Fruit fly (Drosophila melanogaster) whole organism, prepupa: ENCODE data around the gene Atxn7.

Source experiments
- Blimp-1 ChIP-seq: fragments of 200-800 bp; sonication (Bioruptor generic); optimal IDR thresholded peaks from 3 replicates; lab custom pipeline; 2017; ENCODE audit warnings: missing biosample characterization, missing genetic modification characterization, mild to moderate bottlenecking, moderate library complexity, missing genetic modification reagents
- CG10631 ChIP-seq: fragments of 200-800 bp; sonication (Bioruptor generic); optimal IDR thresholded peaks from 2 replicates; lab custom pipeline; 2016; ENCODE audit warnings: missing biosample characterization, missing genetic modification characterization
- CG10669 ChIP-seq: fragments of 200-800 bp; sonication (Bioruptor generic); optimal IDR thresholded peaks from 3 replicates; lab custom pipeline; 2018; ENCODE audit warnings: missing biosample characterization, mild to moderate bottlenecking, missing genetic modification characterization, moderate library complexity
- CG11294 ChIP-seq: fragments of 200-800 bp; sonication (Bioruptor generic); IDR thresholded peaks from 2 replicates; pipeline ENCODE4 v1.3.6; 2022; ENCODE audit warnings: missing biosample characterization, missing genetic modification characterization
- CG11902 ChIP-seq: fragments of 200-800 bp; sonication (Bioruptor generic); optimal IDR thresholded peaks from 3 replicates; lab custom pipeline; 2016; ENCODE audit warnings: missing biosample characterization, missing genetic modification characterization
- CG15336 ChIP-seq: fragments of 200-800 bp; sonication (Bioruptor generic); IDR thresholded peaks from 2 replicates; pipeline ENCODE4 v1.3.6; 2022; ENCODE audit warnings: missing biosample characterization, missing genetic modification characterization
- CG16779 ChIP-seq: fragments of 200-800 bp; sonication (Bioruptor generic); optimal IDR thresholded peaks from 3 replicates; lab custom pipeline; 2017; ENCODE audit warnings: missing biosample characterization, mild to moderate bottlenecking, missing genetic modification characterization
- CG3032 ChIP-seq: fragments of 200-800 bp; optimal IDR thresholded peaks from 2 replicates; lab custom pipeline; 2019; ENCODE audit warnings: missing biosample characterization, mild to moderate bottlenecking, missing genetic modification characterization, moderate library complexity
- CG31627 ChIP-seq: fragments of 200-800 bp; sonication (Bioruptor generic); optimal IDR thresholded peaks from 3 replicates; lab custom pipeline; 2016; ENCODE audit warnings: missing biosample characterization, missing genetic modification characterization
- CG32006 ChIP-seq: fragments of 200-800 bp; sonication (Bioruptor generic); optimal IDR thresholded peaks from 3 replicates; lab custom pipeline; 2017; ENCODE audit warnings: missing biosample characterization, mild to moderate bottlenecking, missing genetic modification characterization
- CG3919 ChIP-seq: fragments of 200-800 bp; sonication (Bioruptor generic); optimal IDR thresholded peaks from 3 replicates; lab custom pipeline; 2016; ENCODE audit warnings: missing biosample characterization, missing genetic modification characterization
- CG4318 ChIP-seq: fragments of 200-800 bp; sonication (Bioruptor generic); optimal IDR thresholded peaks from 3 replicates; lab custom pipeline; 2017; ENCODE audit warnings: missing biosample characterization, mild to moderate bottlenecking, missing genetic modification characterization
- CG6163 ChIP-seq: fragments of 200-800 bp; sonication (Bioruptor generic); IDR thresholded peaks from 3 replicates; pipeline ENCODE4 v1.3.6; 2022; ENCODE audit warnings: missing biosample characterization, missing genetic modification characterization
- CG6276 ChIP-seq: fragments of 200-800 bp; sonication (Bioruptor generic); optimal IDR thresholded peaks from 2 replicates; lab custom pipeline; 2017; ENCODE audit warnings: missing biosample characterization, mild to moderate bottlenecking, missing genetic modification characterization
- CG6792 ChIP-seq: fragments of 200-800 bp; sonication (Bioruptor generic); optimal IDR thresholded peaks from 3 replicates; lab custom pipeline; 2016; ENCODE audit warnings: missing biosample characterization, missing genetic modification characterization
- CG6808 ChIP-seq: fragments of 200-800 bp; sonication (Bioruptor generic); optimal IDR thresholded peaks from 3 replicates; lab custom pipeline; 2017; ENCODE audit warnings: missing biosample characterization, missing genetic modification characterization, mild to moderate bottlenecking, moderate library complexity, missing genetic modification reagents
- CG7368 ChIP-seq: fragments of 200-800 bp; sonication (Bioruptor generic); optimal IDR thresholded peaks from 3 replicates; lab custom pipeline; 2016; ENCODE audit warnings: missing biosample characterization, missing genetic modification characterization
- CG8319 ChIP-seq: fragments of 200-800 bp; sonication (Bioruptor generic); optimal IDR thresholded peaks from 3 replicates; lab custom pipeline; 2016; ENCODE audit warnings: missing biosample characterization, missing genetic modification characterization
- CG8632 ChIP-seq: fragments of 200-800 bp; sonication (Bioruptor generic); optimal IDR thresholded peaks from 3 replicates; lab custom pipeline; 2016; ENCODE audit warnings: missing biosample characterization, missing genetic modification characterization
- CG9139 ChIP-seq: fragments of 200-800 bp; sonication (Bioruptor generic); optimal IDR thresholded peaks from 3 replicates; lab custom pipeline; 2017; ENCODE audit warnings: missing biosample characterization, mild to moderate bottlenecking, missing genetic modification characterization
- Eip93F ChIP-seq: fragments of 200-800 bp; sonication (Bioruptor generic); optimal IDR thresholded peaks from 2 replicates; lab custom pipeline; 2016; ENCODE audit warnings: missing biosample characterization, mild to moderate bottlenecking, missing genetic modification characterization
- Ets21C ChIP-seq: fragments of 200-800 bp; sonication (Bioruptor generic); optimal IDR thresholded peaks from 3 replicates; lab custom pipeline; 2016; ENCODE audit warnings: missing biosample characterization, missing genetic modification characterization
- Ets96B ChIP-seq: fragments of 200-800 bp; optimal IDR thresholded peaks from 2 replicates; lab custom pipeline; 2019; ENCODE audit warnings: missing biosample characterization, mild to moderate bottlenecking, missing genetic modification characterization, moderate library complexity
- Hr39 ChIP-seq: fragments of 200-800 bp; sonication (Bioruptor generic); optimal IDR thresholded peaks from 2 replicates; lab custom pipeline; 2016; ENCODE audit warnings: missing biosample characterization, missing genetic modification characterization
- Hr4 ChIP-seq: fragments of 200-800 bp; sonication (Bioruptor generic); optimal IDR thresholded peaks from 3 replicates; lab custom pipeline; 2016; ENCODE audit warnings: missing biosample characterization, missing genetic modification characterization
- Lpt ChIP-seq: fragments of 200-800 bp; sonication (Bioruptor generic); optimal IDR thresholded peaks from 3 replicates; lab custom pipeline; 2016; ENCODE audit warnings: missing biosample characterization, missing genetic modification characterization
- Met ChIP-seq: fragments of 200-800 bp; sonication (Bioruptor generic); optimal IDR thresholded peaks from 3 replicates; lab custom pipeline; 2016; ENCODE audit warnings: missing biosample characterization, missing genetic modification characterization
- Sox14 ChIP-seq: fragments of 200-800 bp; sonication (Bioruptor generic); optimal IDR thresholded peaks from 3 replicates; lab custom pipeline; 2016; ENCODE audit warnings: missing biosample characterization, missing genetic modification characterization
- acj6 ChIP-seq: fragments of 200-800 bp; sonication (Bioruptor generic); optimal IDR thresholded peaks from 3 replicates; lab custom pipeline; 2016; ENCODE audit warnings: missing biosample characterization, missing genetic modification characterization
- cyc ChIP-seq: fragments of 200-800 bp; sonication (Bioruptor generic); optimal IDR thresholded peaks from 3 replicates; lab custom pipeline; 2016; ENCODE audit warnings: missing biosample characterization, missing genetic modification characterization
- dsx ChIP-seq: fragments of 200-800 bp; optimal IDR thresholded peaks from 3 replicates; lab custom pipeline; 2019; ENCODE audit warnings: missing biosample characterization, mild to moderate bottlenecking, missing genetic modification characterization, moderate library complexity; ENCODE audit not compliant: poor library complexity, severe bottlenecking
- eg ChIP-seq: fragments of 200-800 bp; sonication (Bioruptor generic); IDR thresholded peaks from 3 replicates; pipeline ENCODE4 v1.3.6; 2022; ENCODE audit warnings: missing biosample characterization, missing genetic modification characterization
- esn ChIP-seq: fragments of 200-800 bp; sonication (Bioruptor generic); optimal IDR thresholded peaks from 2 replicates; lab custom pipeline; 2016; ENCODE audit warnings: missing biosample characterization, mild to moderate bottlenecking, missing genetic modification characterization, moderate library complexity
- fd85E ChIP-seq: fragments of 200-800 bp; sonication (Bioruptor generic); optimal IDR thresholded peaks from 3 replicates; lab custom pipeline; 2016; ENCODE audit warnings: missing biosample characterization, missing genetic modification characterization
- fkh ChIP-seq: fragments of 200-800 bp; sonication (Bioruptor generic); optimal IDR thresholded peaks from 3 replicates; lab custom pipeline; 2017; ENCODE audit warnings: missing biosample characterization, mild to moderate bottlenecking, missing genetic modification characterization, moderate library complexity
- lz ChIP-seq: fragments of 200-800 bp; sonication (Bioruptor generic); optimal IDR thresholded peaks from 3 replicates; lab custom pipeline; 2016; ENCODE audit warnings: missing biosample characterization, missing genetic modification characterization
- net ChIP-seq: fragments of 200-800 bp; sonication (Bioruptor generic); optimal IDR thresholded peaks from 3 replicates; lab custom pipeline; 2016; ENCODE audit warnings: missing biosample characterization, missing genetic modification characterization
- pdm3 ChIP-seq: fragments of 200-800 bp; sonication (Bioruptor generic); optimal IDR thresholded peaks from 3 replicates; lab custom pipeline; 2016; ENCODE audit warnings: missing biosample characterization, missing genetic modification characterization
- spab ChIP-seq: fragments of 200-800 bp; sonication (Bioruptor generic); optimal IDR thresholded peaks from 2 replicates; lab custom pipeline; 2017; ENCODE audit warnings: missing biosample characterization, mild to moderate bottlenecking, missing genetic modification characterization, missing genetic modification reagents
- svp ChIP-seq: fragments of 200-800 bp; sonication (Bioruptor generic); peaks from one replicate; lab custom pipeline; 2016; ENCODE audit warnings: missing biosample characterization, missing genetic modification characterization
- vri ChIP-seq: fragments of 200-800 bp; sonication (Bioruptor generic); optimal IDR thresholded peaks from 3 replicates; lab custom pipeline; 2016; ENCODE audit warnings: missing biosample characterization, mild to moderate bottlenecking, missing genetic modification characterization

Gene Atxn7

dm6 chr2L:2416620-2417019, 41.0 kb downstream of the Atxn7 start, which contains the start of gene CG31948:
CG31948 (minus strand) TSS chr2L:2416720.
- TF ChIP-seq fd85E (no peak), spab (GFP tag; lab: Kevin White, UChicago) (no peak), cyc (GFP tag; lab: Kevin White, UChicago) (no peak), Met (GFP tag; lab: Kevin White, UChicago) (no peak), CG32006 (GFP tag; lab: Kevin White, UChicago) (no peak), CG6792 (GFP tag; lab: Kevin White, UChicago) (no peak), Ets21C (GFP tag; lab: Kevin White, UChicago) (no peak), CG6808 (GFP tag; lab: Kevin White, UChicago) (no peak), CG10669 (GFP tag; lab: Kevin White, UChicago) (no peak), CG7368 (GFP tag; lab: Kevin White, UChicago) (no peak), CG15336 (GFP tag; lab: Robert Waterston, UW) (no peak), CG8319 (GFP tag; lab: Kevin White, UChicago) (no peak), CG3919 (no peak), Ets96B (tag; lab: Kevin White, UChicago) (no peak), CG8632 (no peak), CG6163 (GFP tag; lab: Robert Waterston, UW) (no peak), Blimp-1 (GFP tag; lab: Kevin White, UChicago) (no peak), acj6 (GFP tag; lab: Kevin White, UChicago) (no peak), esn (no peak), CG31627 (no peak)

dm6 chr2L:2417865-2418264, 42.2 kb downstream of the Atxn7 start, which contains the start of gene CG34448:
CG34448 (minus strand) TSS chr2L:2417965.
- TF ChIP-seq CG6163 (GFP tag; lab: Robert Waterston, UW) (no peak), Hr4 (GFP tag; lab: Kevin White, UChicago) (no peak), CG16779 (no peak), svp (GFP tag; lab: Kevin White, UChicago) (no peak), lz (GFP tag; lab: Kevin White, UChicago) (no peak), CG10669 (GFP tag; lab: Kevin White, UChicago) (no peak), CG11294 (GFP tag; lab: Robert Waterston, UW) (no peak), CG3032 (tag; lab: Kevin White, UChicago) (no peak), CG6808 (GFP tag; lab: Kevin White, UChicago) (no peak), net (GFP tag; lab: Kevin White, UChicago) (no peak), CG9139 (GFP tag; lab: Kevin White, UChicago) (no peak), CG11902 (GFP tag; lab: Kevin White, UChicago) (no peak), Hr39 (GFP tag; lab: Kevin White, UChicago) (no peak), CG10631 (GFP tag; lab: Kevin White, UChicago) (no peak), vri (GFP tag; lab: Kevin White, UChicago) (no peak), dsx (no peak), CG6276 (no peak), CG8632 (no peak), eg (GFP tag; lab: Robert Waterston, UW) (no peak), Blimp-1 (GFP tag; lab: Kevin White, UChicago) (no peak)

- TF ChIP-seq lz (GFP tag; lab: Kevin White, UChicago) (no peak), CG8632 (no peak), pdm3 (GFP tag; lab: Kevin White, UChicago) (no peak), dsx (no peak), Hr4 (GFP tag; lab: Kevin White, UChicago) (no peak), Lpt (GFP tag; lab: Kevin White, UChicago) (no peak), Eip93F (GFP tag; lab: Kevin White, UChicago) (no peak), fd85E (no peak), vri (GFP tag; lab: Kevin White, UChicago) (no peak), svp (GFP tag; lab: Kevin White, UChicago) (no peak), Sox14 (GFP tag; lab: Kevin White, UChicago) (no peak), eg (GFP tag; lab: Robert Waterston, UW) (no peak), CG4318 (GFP tag; lab: Kevin White, UChicago) (no peak), CG3032 (tag; lab: Kevin White, UChicago) (no peak), esn (no peak), fkh (no peak)
- TF ChIP-seq, all 60 proteins: peak for 0
These were observed 44.3 kb downstream of the Atxn7 start, which contains the start of gene CG34447 for dm6 chr2L:2419913-2420312. CG34447 (minus strand) TSS chr2L:2420013.
